Worm (Caenorhabditis elegans): ENCODE data around the gene ifp-1.

DNA sequence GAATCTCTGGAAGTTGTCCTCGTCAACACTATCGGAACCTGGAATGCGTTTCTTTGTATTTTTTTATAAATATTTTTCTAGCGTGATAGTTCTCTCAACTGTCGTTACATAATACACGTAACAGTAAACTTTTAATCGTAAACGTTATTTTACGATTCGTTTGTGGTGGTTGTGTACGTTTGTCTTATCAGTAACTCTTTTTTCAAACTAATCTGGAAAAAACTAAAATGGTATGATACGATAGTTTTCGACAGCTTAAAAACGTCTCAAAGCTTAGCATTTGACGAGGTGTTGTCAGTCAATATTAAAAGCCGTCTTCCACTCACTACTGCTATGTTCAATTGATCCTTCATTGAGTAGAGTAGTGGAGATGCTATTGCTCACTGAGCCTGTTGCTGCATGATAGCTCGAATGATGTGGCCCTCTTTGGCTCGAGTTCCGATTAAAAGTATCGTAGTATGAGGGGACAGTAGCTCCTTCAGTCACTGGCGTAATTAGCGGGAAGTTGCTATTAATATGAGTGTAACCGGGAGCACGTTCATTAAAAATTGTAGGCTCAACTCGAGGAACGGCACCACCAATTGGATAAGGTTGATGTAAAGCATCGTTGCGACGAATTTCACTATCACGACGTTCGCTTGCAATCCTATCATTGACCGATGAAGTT lies 3.0 kb downstream of the ifp-1 start:
- TF ChIP-seq rnt-1 (tag; optimal IDR thresholded peaks at IDR 0.05) (no peak), ama-1 (optimal IDR thresholded peaks at IDR 0.05) (no peak), pat-9 (tag; optimal IDR thresholded peaks at IDR 0.05) (no peak)

Data from whole organism, late embryonic.